Fruit fly (Drosophila melanogaster): ENCODE measurements around the gene CG31055.

The CG31055 gene

DNA sequence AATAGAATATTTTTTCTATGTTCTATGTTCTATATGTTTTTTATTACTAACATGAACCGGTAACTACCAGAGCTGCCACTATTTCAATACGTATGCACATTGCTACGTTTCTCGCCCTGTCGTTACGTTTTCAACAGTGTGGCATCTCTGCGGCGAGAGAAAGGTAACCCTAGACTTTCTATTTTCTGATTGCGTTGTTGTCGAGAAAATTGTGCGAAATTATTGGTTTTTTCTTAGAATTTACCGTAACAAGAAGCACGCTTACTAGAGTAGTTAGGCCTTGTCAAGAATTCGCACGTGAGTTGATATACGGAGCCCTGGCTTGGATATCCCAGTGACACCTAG is 12.3 kb upstream of the CG31055 start, which contains the start of gene btz:
Gene btz, plus strand, starts transcription at position 133 of the 345 bp plus-strand sequence.
- TF ChIP-seq CG9797 (GFP tag; optimal IDR thresholded peaks at IDR 0.05) (peak; percentile 26), sqz (GFP tag; optimal IDR thresholded peaks at IDR 0.05) (no peak), Ets97D (GFP tag; optimal IDR thresholded peaks at IDR 0.05) (peak; percentile 39), sc (optimal IDR thresholded peaks at IDR 0.05) (no peak), sc (GFP tag; optimal IDR thresholded peaks at IDR 0.05) (no peak), CG14860 (GFP tag; IDR thresholded peaks at IDR 0.05; ENCODE audit: partially characterized antibody) (no peak), CG9437 (GFP tag; optimal IDR thresholded peaks at IDR 0.05) (peak; percentile 100), fd3F (GFP tag; optimal IDR thresholded peaks at IDR 0.05) (no peak), Xrp1 (GFP tag; IDR thresholded peaks at IDR 0.05) (no peak), sob (GFP tag; IDR thresholded peaks at IDR 0.05) (no peak), lilli (GFP tag; optimal IDR thresholded peaks at IDR 0.05) (no peak), Ravus (GFP tag; IDR thresholded peaks at IDR 0.05) (no peak), pzg (GFP tag; optimal IDR thresholded peaks at IDR 0.05) (peak; percentile 70), chinmo (GFP tag; IDR thresholded peaks at IDR 0.05; ENCODE audit: partially characterized antibody) (no peak), CG10267 (tag; optimal IDR thresholded peaks at IDR 0.05) (peak; percentile 45), pum (GFP tag; optimal IDR thresholded peaks at IDR 0.05) (no peak), cwo (GFP tag; optimal IDR thresholded peaks at IDR 0.05) (no peak), klu (GFP tag; IDR thresholded peaks at IDR 0.05) (no peak), sna (GFP tag; IDR thresholded peaks at IDR 0.05; ENCODE audit: partially characterized antibody) (no peak), CG34376 (GFP tag; optimal IDR thresholded peaks at IDR 0.05) (no peak), NfI (GFP tag; optimal IDR thresholded peaks at IDR 0.05) (no peak), phol (tag; optimal IDR thresholded peaks at IDR 0.05) (peak; percentile 10), Asciz (GFP tag; optimal IDR thresholded peaks at IDR 0.05) (no peak), CG2116 (GFP tag; optimal IDR thresholded peaks at IDR 0.05) (peak; percentile 61), CG7928 (GFP tag; optimal IDR thresholded peaks at IDR 0.05) (no peak), Deaf1 (tag; optimal IDR thresholded peaks at IDR 0.05) (peak; percentile 34), gt (GFP tag; IDR thresholded peaks at IDR 0.05) (no peak), sima (GFP tag; optimal IDR thresholded peaks at IDR 0.05) (no peak), btn (GFP tag; optimal IDR thresholded peaks at IDR 0.05) (no peak), CG33213 (GFP tag; optimal IDR thresholded peaks at IDR 0.05) (no peak), pnt (GFP tag; optimal IDR thresholded peaks at IDR 0.05) (no peak), Sox102F (GFP tag; optimal IDR thresholded peaks at IDR 0.05) (no peak), ssp (GFP tag; IDR thresholded peaks at IDR 0.05) (no peak), pb (GFP tag; optimal IDR thresholded peaks at IDR 0.05) (no peak), chm (GFP tag; IDR thresholded peaks at IDR 0.05) (no peak), CG1602 (GFP tag; optimal IDR thresholded peaks at IDR 0.05) (no peak), CG10462 (GFP tag; optimal IDR thresholded peaks at IDR 0.05) (no peak), Nf-YA (GFP tag; IDR thresholded peaks at IDR 0.05) (no peak), nerfin-1 (tag; optimal IDR thresholded peaks at IDR 0.05) (no peak), CG5180 (GFP tag; optimal IDR thresholded peaks at IDR 0.05) (no peak), Dll (GFP tag; IDR thresholded peaks at IDR 0.05; ENCODE audit: partially characterized antibody) (no peak), CG3065 (GFP tag; optimal IDR thresholded peaks at IDR 0.05) (no peak), CG1233 (GFP tag; optimal IDR thresholded peaks at IDR 0.05) (no peak), Dp (GFP tag; optimal IDR thresholded peaks at IDR 0.05) (peak; percentile 21), salm (tag; optimal IDR thresholded peaks at IDR 0.05) (no peak), CG7839 (tag; optimal IDR thresholded peaks at IDR 0.05) (no peak), sisA (GFP tag; IDR thresholded peaks at IDR 0.05) (no peak), CG1792 (GFP tag; optimal IDR thresholded peaks at IDR 0.05) (no peak), CG13424 (tag; optimal IDR thresholded peaks at IDR 0.05) (peak; percentile 9), Camta (GFP tag; optimal IDR thresholded peaks at IDR 0.05) (no peak), CG14050 (GFP tag; IDR thresholded peaks at IDR 0.05) (no peak), nerfin-2 (GFP tag; IDR thresholded peaks at IDR 0.05; ENCODE audit: partially characterized antibody) (no peak)
